Fruit fly (Drosophila melanogaster) Kc167 (cell line): ENCODE measurements around the gene CG5382.

Source experiments
- Sin3A ChIP-seq: fragments of >200 bp; optimal IDR thresholded peaks from 2 replicates; lab custom pipeline; 2018; ENCODE audit warnings: missing external identifiers
- h ChIP-seq: fragments of >200 bp; optimal IDR thresholded peaks from 3 replicates; lab custom pipeline; 2018; ENCODE audit warnings: missing external identifiers
- insv ChIP-seq: fragments of >200 bp; optimal IDR thresholded peaks from 3 replicates; lab custom pipeline; 2018; ENCODE audit warnings: missing external identifiers
- ttk ChIP-seq: sonication (Bioruptor generic); optimal IDR thresholded peaks from 2 replicates; lab custom pipeline; 2017; ENCODE audit warnings: missing external identifiers

dm6 chr3R:22400246-22400645 lies 34.5 kb upstream of the CG5382 start:
- TF ChIP-seq insv (lab: Kevin White, UChicago) = no peak
- TF ChIP-seq ttk (lab: Kevin White, UChicago) = no peak
- no peak for TF ChIP-seq Sin3A (lab: Kevin White, UChicago)
- no peak for TF ChIP-seq h (lab: Kevin White, UChicago)
